Worm (Caenorhabditis elegans) whole organism, early embryonic: ENCODE data around the gene fbxa-192.

ENCODE experiments used
- B0310.2 ChIP-seq: sonication (generic microtip); optimal IDR thresholded peaks from 2 replicates; lab custom pipeline; 2016; ENCODE audit warnings: mild to moderate bottlenecking, missing genetic modification characterization, missing compliant biosample characterization
- hmg-4 ChIP-seq: fragments of 200-800 bp; sonication (Bioruptor generic); optimal IDR thresholded peaks from 2 replicates; lab custom pipeline; 2018; ENCODE audit warnings: mild to moderate bottlenecking, missing genetic modification characterization, missing compliant biosample characterization

DNA sequence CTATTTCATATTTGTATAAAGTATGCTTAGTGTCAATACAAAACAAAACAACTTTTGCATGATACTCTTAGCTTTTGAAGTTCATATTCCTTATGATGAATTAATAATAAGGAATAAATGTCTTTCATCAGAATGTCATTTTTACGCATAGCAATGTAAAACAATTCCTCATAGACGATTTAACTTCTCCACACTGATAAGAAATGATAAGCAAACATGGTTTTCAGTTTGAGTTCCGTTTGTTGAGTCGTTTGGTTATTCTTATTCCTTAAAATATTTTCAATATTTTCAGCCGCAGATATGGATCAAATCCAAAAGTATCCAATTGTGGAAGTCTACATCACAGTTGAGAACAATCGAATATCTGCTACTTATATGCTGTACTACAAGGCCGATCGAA, 25.4 kb downstream of the fbxa-192 start, which contains the start of gene F57G4.11:
- TF ChIP-seq hmg-4 (GFP tag; lab: Kevin White, UChicago), result no peak
- no peak for TF ChIP-seq B0310.2
